Worm (Caenorhabditis elegans) whole organism, late embryonic: ENCODE measurements around the gene clc-27.

Experiments
- K02D7.2 ChIP-seq: sonication (generic microtip); optimal IDR thresholded peaks from 2 replicates; lab custom pipeline; 2017; ENCODE audit warnings: mild to moderate bottlenecking, missing genetic modification characterization, missing compliant biosample characterization
- ceh-2 ChIP-seq: sonication (generic microtip); optimal IDR thresholded peaks from 2 replicates; lab custom pipeline; 2016; ENCODE audit warnings: missing genotype, missing genetic modification characterization, missing compliant biosample characterization
- ceh-48 ChIP-seq: sonication (generic microtip); optimal IDR thresholded peaks from 2 replicates; lab custom pipeline; 2016; ENCODE audit warnings: missing genetic modification characterization, inconsistent platforms, missing compliant biosample characterization
- ceh-6 ChIP-seq: fragments of 200-800 bp; sonication (Bioruptor generic); optimal IDR thresholded peaks from 2 replicates; lab custom pipeline; 2018; ENCODE audit warnings: mild to moderate bottlenecking, missing genetic modification characterization, missing compliant biosample characterization
- elt-4 ChIP-seq: sonication (generic microtip); optimal IDR thresholded peaks from 2 replicates; lab custom pipeline; 2016; ENCODE audit warnings: missing genetic modification characterization, missing compliant biosample characterization
- pha-2 ChIP-seq: sonication (generic microtip); optimal IDR thresholded peaks from 2 replicates; lab custom pipeline; 2017; ENCODE audit warnings: mild to moderate bottlenecking, missing genetic modification characterization, missing compliant biosample characterization
- sox-2 ChIP-seq: fragments of 200-800 bp; sonication (Bioruptor generic); IDR thresholded peaks from 2 replicates; pipeline ENCODE4 v1.3.6; 2022; ENCODE audit warnings: missing genetic modification reagents, missing genetic modification characterization, missing compliant biosample characterization
- ztf-16 ChIP-seq: sonication (generic microtip); optimal IDR thresholded peaks from 2 replicates; lab custom pipeline; 2017; ENCODE audit warnings: missing genetic modification characterization, missing compliant biosample characterization

The clc-27 gene

DNA sequence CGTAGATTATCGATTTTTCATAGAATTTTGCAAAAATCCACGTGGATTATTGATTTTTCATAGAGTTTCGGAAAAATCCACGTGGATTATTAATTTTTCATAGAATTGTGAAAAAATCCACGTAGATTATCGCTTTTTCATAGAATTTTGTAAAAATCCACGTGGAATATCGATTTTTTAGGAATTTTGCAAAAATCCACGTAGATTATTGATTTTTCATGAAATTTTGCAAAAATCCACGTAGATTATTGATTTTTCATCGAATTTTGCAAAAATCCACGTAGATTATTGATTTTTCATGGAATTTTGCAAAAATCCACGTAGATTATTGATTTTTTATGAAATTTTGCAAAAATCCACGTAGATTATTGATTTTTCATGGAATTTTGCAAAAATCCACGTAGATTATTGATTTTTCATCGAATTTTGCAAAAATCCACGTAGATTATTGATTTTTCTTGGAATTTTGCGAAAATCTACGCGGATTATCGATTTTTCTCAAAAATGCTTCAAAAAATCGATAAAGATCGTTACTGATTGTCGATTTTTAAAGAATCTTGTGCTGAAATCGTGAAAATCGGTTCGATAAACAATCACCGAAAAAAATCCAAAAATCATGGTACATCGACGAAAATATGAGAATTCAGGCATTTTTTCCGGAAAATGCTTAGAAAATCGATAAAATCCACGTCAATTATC is 48.9 kb downstream of the clc-27 start:
- peak; percentile 18 for TF ChIP-seq ceh-48 (tag; lab: Kevin White, UChicago)
- TF ChIP-seq, all 69 proteins: peak for 1; not testable (repeated sequence) for 68

DNA sequence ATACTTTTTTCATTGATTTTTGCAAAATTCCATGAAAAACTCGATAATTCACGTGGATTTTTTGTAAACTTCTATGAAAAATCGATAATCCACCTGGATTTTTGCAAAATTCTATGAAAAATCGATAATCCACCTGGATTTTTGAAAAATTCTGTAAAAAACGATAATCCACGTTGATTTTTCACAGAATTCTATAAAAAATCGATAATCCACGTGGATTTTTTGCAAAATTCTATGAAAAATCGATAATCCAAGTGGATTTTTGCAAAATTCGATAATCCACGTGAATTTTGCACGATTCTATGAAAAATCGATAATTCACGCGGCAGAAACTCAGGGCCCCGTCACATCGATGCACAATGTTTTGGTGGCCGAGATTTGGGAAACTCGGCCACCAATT is 49.9 kb downstream of the clc-27 start:
- TF ChIP-seq ceh-48 (tag; lab: Kevin White, UChicago) (peak; percentile 66), elt-4 (tag; lab: Kevin White, UChicago) (no peak)

DNA sequence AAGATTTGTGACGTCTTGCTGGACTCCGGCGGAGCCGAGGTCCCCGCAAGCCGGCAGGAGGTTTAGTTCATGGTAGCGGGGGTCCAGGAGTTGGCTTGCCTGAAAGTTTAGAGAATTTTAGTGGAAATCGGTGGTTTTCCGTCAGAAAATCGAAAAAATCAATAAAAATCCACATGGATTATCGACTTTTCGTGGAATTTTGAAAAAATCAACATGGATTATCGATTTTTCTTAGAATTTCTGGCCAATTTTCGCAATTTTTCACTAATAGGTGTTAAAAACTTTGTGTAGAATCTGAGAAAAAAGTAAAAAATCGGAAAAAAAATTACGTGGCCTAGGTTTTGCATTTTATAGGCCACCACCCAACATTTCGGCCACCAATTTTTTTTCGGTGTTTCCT is 50.7 kb downstream of the clc-27 start:
- TF ChIP-seq ceh-2 (tag; lab: Kevin White, UChicago) (no peak), ztf-16 (tag; lab: Kevin White, UChicago) (no peak), ceh-48 (tag; lab: Kevin White, UChicago) (peak; percentile 8), ceh-6 (GFP tag; lab: Kevin White, UChicago) (no peak), sox-2 (GFP tag; lab: Robert Waterston, UW) (no peak), K02D7.2 (tag; lab: Kevin White, UChicago) (no peak), pha-2 (tag; lab: Kevin White, UChicago) (no peak)
